Fruit fly (Drosophila melanogaster) whole organism, embryonic: ENCODE measurements around the gene RhoGAP100F.

Experiments
- Bteb2 ChIP-seq: fragments of 200-800 bp; sonication (Bioruptor generic); optimal IDR thresholded peaks from 2 replicates; lab custom pipeline; 2016; ENCODE audit warnings: missing biosample characterization, missing genetic modification characterization
- CG10543 ChIP-seq: fragments of 200-800 bp; sonication (Bioruptor generic); optimal IDR thresholded peaks from 3 replicates; lab custom pipeline; 2017; ENCODE audit warnings: missing biosample characterization, mild to moderate bottlenecking, missing genetic modification characterization, moderate library complexity
- CG12299 ChIP-seq: fragments of 200-800 bp; sonication (Bioruptor generic); optimal IDR thresholded peaks from 2 replicates; lab custom pipeline; 2018; ENCODE audit warnings: missing biosample characterization, mild to moderate bottlenecking, missing genetic modification characterization
- CG12942 ChIP-seq: fragments of 200-800 bp; sonication (Bioruptor generic); optimal IDR thresholded peaks from 3 replicates; lab custom pipeline; 2016; ENCODE audit warnings: missing biosample characterization, missing genetic modification characterization
- CG14441 ChIP-seq: fragments of 200-800 bp; sonication (Bioruptor generic); IDR thresholded peaks from 2 replicates; pipeline ENCODE4 v1.3.6; 2022; ENCODE audit warnings: missing biosample characterization, missing genetic modification characterization
- CG15073 ChIP-seq: fragments of 200-800 bp; sonication (Bioruptor generic); optimal IDR thresholded peaks from 2 replicates; lab custom pipeline; 2016; ENCODE audit warnings: missing biosample characterization, missing genetic modification characterization
- CG1529 ChIP-seq: fragments of 200-800 bp; sonication (Bioruptor generic); optimal IDR thresholded peaks from 3 replicates; lab custom pipeline; 2018; ENCODE audit warnings: missing biosample characterization, missing genetic modification characterization
- CG15696 ChIP-seq: fragments of 200-800 bp; sonication (Bioruptor generic); optimal IDR thresholded peaks from 2 replicates; lab custom pipeline; 2019; ENCODE audit warnings: missing biosample characterization, mild to moderate bottlenecking, missing genetic modification characterization, moderate library complexity
- CG16779 ChIP-seq: fragments of 200-800 bp; sonication (Bioruptor generic); IDR thresholded peaks from 2 replicates; pipeline ENCODE4 v1.3.6; 2022; ENCODE audit warnings: missing biosample characterization, missing genetic modification characterization
- CG17912 ChIP-seq: fragments of 200-800 bp; sonication (Bioruptor generic); optimal IDR thresholded peaks from 2 replicates; lab custom pipeline; 2018; ENCODE audit warnings: missing biosample characterization, mild to moderate bottlenecking, missing genetic modification characterization
- CG18599 ChIP-seq: fragments of 200-800 bp; sonication (Bioruptor generic); optimal IDR thresholded peaks from 3 replicates; lab custom pipeline; 2017; ENCODE audit warnings: missing biosample characterization, missing genetic modification characterization, mild to moderate bottlenecking, moderate library complexity, missing genetic modification reagents
- CG32772 ChIP-seq: fragments of 200-800 bp; sonication (Bioruptor generic); IDR thresholded peaks from 2 replicates; pipeline ENCODE4 v1.3.6; 2022; ENCODE audit warnings: missing biosample characterization, missing genetic modification characterization
- CG3281 ChIP-seq: fragments of 200-800 bp; sonication (Bioruptor generic); optimal IDR thresholded peaks from 3 replicates; lab custom pipeline; 2017; ENCODE audit warnings: missing biosample characterization, mild to moderate bottlenecking, missing genetic modification characterization
- CG34376 ChIP-seq: fragments of 200-800 bp; sonication (Bioruptor generic); optimal IDR thresholded peaks from 2 replicates; lab custom pipeline; 2018; ENCODE audit warnings: missing biosample characterization, mild to moderate bottlenecking, missing genetic modification characterization
- CG34422 ChIP-seq: fragments of 200-800 bp; sonication (Bioruptor generic); IDR thresholded peaks from 3 replicates; pipeline ENCODE4 v1.3.6; 2022; ENCODE audit warnings: missing biosample characterization, missing genetic modification characterization
- CG42726 ChIP-seq: fragments of 200-800 bp; sonication (Bioruptor generic); IDR thresholded peaks from 2 replicates; pipeline ENCODE4 v1.3.6; 2022; ENCODE audit warnings: missing biosample characterization, missing genetic modification characterization; ENCODE audit not compliant: partially characterized antibody
- CG6254 ChIP-seq: fragments of 200-800 bp; sonication (Bioruptor generic); optimal IDR thresholded peaks from 3 replicates; lab custom pipeline; 2017; ENCODE audit warnings: mild to moderate bottlenecking, missing biosample characterization, missing genetic modification reagents, missing genetic modification characterization
- CG6654 ChIP-seq: fragments of 200-800 bp; sonication (Bioruptor generic); optimal IDR thresholded peaks from 2 replicates; lab custom pipeline; 2017; ENCODE audit warnings: missing biosample characterization, mild to moderate bottlenecking, missing genetic modification characterization
- CG7372 ChIP-seq: fragments of 200-800 bp; sonication (Bioruptor generic); IDR thresholded peaks from 2 replicates; pipeline ENCODE4 v1.3.6; 2022; ENCODE audit warnings: missing biosample characterization, missing genetic modification characterization
- CG8924 ChIP-seq: fragments of 200-800 bp; optimal IDR thresholded peaks from 3 replicates; lab custom pipeline; 2019; ENCODE audit warnings: missing biosample characterization, mild to moderate bottlenecking, missing genetic modification characterization, moderate library complexity
- CG9609 ChIP-seq: fragments of 200-800 bp; sonication (Bioruptor generic); optimal IDR thresholded peaks from 3 replicates; lab custom pipeline; 2016; ENCODE audit warnings: missing biosample characterization, missing genetic modification characterization
- CG9817 ChIP-seq: fragments of 200-800 bp; sonication (Bioruptor generic); optimal IDR thresholded peaks from 2 replicates; lab custom pipeline; 2018; ENCODE audit warnings: missing biosample characterization, mild to moderate bottlenecking, missing genetic modification characterization, moderate library complexity
- CoRest ChIP-seq: fragments of 200-800 bp; sonication (Bioruptor generic); optimal IDR thresholded peaks from 3 replicates; lab custom pipeline; 2018; ENCODE audit warnings: missing biosample characterization, mild to moderate bottlenecking, missing genetic modification characterization, moderate library complexity
- Deaf1 ChIP-seq: fragments of 200-800 bp; optimal IDR thresholded peaks from 3 replicates; lab custom pipeline; 2019; ENCODE audit warnings: missing biosample characterization, mild to moderate bottlenecking, missing genetic modification characterization, moderate library complexity
- Ets65A ChIP-seq: fragments of 200-800 bp; sonication (Bioruptor generic); peaks from one replicate; lab custom pipeline; 2016; ENCODE audit warnings: missing biosample characterization, missing genetic modification characterization
- Ets97D ChIP-seq: fragments of 200-800 bp; sonication (Bioruptor generic); optimal IDR thresholded peaks from 3 replicates; lab custom pipeline; 2016; ENCODE audit warnings: missing biosample characterization, missing genetic modification characterization
- Hsf ChIP-seq: fragments of 200-800 bp; sonication (Bioruptor generic); optimal IDR thresholded peaks from 3 replicates; lab custom pipeline; 2016; ENCODE audit warnings: missing biosample characterization, missing genetic modification characterization
- NK7.1 ChIP-seq: fragments of 200-800 bp; sonication (Bioruptor generic); optimal IDR thresholded peaks from 3 replicates; lab custom pipeline; 2016; ENCODE audit warnings: missing biosample characterization, missing genetic modification characterization
- Trl ChIP-seq, 3 experiments: fragments of >200 bp in 2 of 3; fragments of 200-800 bp in 1 of 3; sonication (Bioruptor generic) in 1 of 3; optimal IDR thresholded peaks; 2 replicates in 1 of 3; 3 replicates in 2 of 3; lab custom pipeline; 2016 to 2017; ENCODE audit warnings: missing biosample characterization in 1 of 3, missing genetic modification characterization in 1 of 3
- abd-A ChIP-seq: fragments of 200-800 bp; sonication (Bioruptor generic); optimal IDR thresholded peaks from 3 replicates; lab custom pipeline; 2019; ENCODE audit warnings: missing biosample characterization, mild to moderate bottlenecking, missing genetic modification characterization, moderate library complexity
- amos ChIP-seq: fragments of 200-800 bp; sonication (Bioruptor generic); IDR thresholded peaks from 2 replicates; pipeline ENCODE4 v1.3.6; 2022; ENCODE audit warnings: missing biosample characterization, missing genetic modification characterization; ENCODE audit not compliant: partially characterized antibody
- cg ChIP-seq: fragments of 200-800 bp; sonication (Bioruptor generic); optimal IDR thresholded peaks from 3 replicates; lab custom pipeline; 2019; ENCODE audit warnings: missing biosample characterization, mild to moderate bottlenecking, missing genetic modification characterization, moderate library complexity
- chinmo ChIP-seq: fragments of 200-800 bp; sonication (Bioruptor generic); IDR thresholded peaks from 4 replicates; pipeline ENCODE4 v1.3.6; 2022; ENCODE audit warnings: missing biosample characterization, missing genetic modification characterization; ENCODE audit not compliant: partially characterized antibody
- crol ChIP-seq: fragments of 200-800 bp; sonication (Bioruptor generic); IDR thresholded peaks from 2 replicates; pipeline ENCODE4 v1.3.6; 2022; ENCODE audit warnings: missing biosample characterization, missing genetic modification characterization
- cwo ChIP-seq: fragments of 200-800 bp; sonication (Bioruptor generic); optimal IDR thresholded peaks from 3 replicates; lab custom pipeline; 2017; ENCODE audit warnings: missing biosample characterization, missing genetic modification characterization, mild to moderate bottlenecking, moderate library complexity, missing genetic modification reagents
- ewg ChIP-seq: fragments of 200-800 bp; sonication (Bioruptor generic); optimal IDR thresholded peaks from 3 replicates; lab custom pipeline; 2017; ENCODE audit warnings: mild to moderate bottlenecking, missing biosample characterization, missing genetic modification reagents, missing genetic modification characterization
- gt ChIP-seq: fragments of 200-800 bp; sonication (Bioruptor generic); IDR thresholded peaks from 2 replicates; pipeline ENCODE4 v1.3.6; 2022; ENCODE audit warnings: missing biosample characterization, missing genetic modification characterization
- lbe ChIP-seq: fragments of 200-800 bp; sonication (Bioruptor generic); optimal IDR thresholded peaks from 2 replicates; lab custom pipeline; 2016; ENCODE audit warnings: missing biosample characterization, mild to moderate bottlenecking, missing genetic modification characterization
- mam ChIP-seq: fragments of 200-800 bp; sonication (Bioruptor generic); optimal IDR thresholded peaks from 3 replicates; lab custom pipeline; 2016; ENCODE audit warnings: missing biosample characterization, missing genetic modification characterization
- pnt ChIP-seq: fragments of 200-800 bp; sonication (Bioruptor generic); optimal IDR thresholded peaks from 3 replicates; lab custom pipeline; 2016; ENCODE audit warnings: missing biosample characterization, missing genetic modification characterization
- pum ChIP-seq: fragments of 200-800 bp; sonication (Bioruptor generic); optimal IDR thresholded peaks from 2 replicates; lab custom pipeline; 2016; ENCODE audit warnings: missing biosample characterization, missing genetic modification characterization
- scrt ChIP-seq: fragments of 200-800 bp; sonication (Bioruptor generic); optimal IDR thresholded peaks from 2 replicates; lab custom pipeline; 2018; ENCODE audit warnings: missing biosample characterization, mild to moderate bottlenecking, missing genetic modification characterization, moderate library complexity
- sd ChIP-seq: fragments of 200-800 bp; sonication (Bioruptor generic); optimal IDR thresholded peaks from 3 replicates; lab custom pipeline; 2018; ENCODE audit warnings: missing biosample characterization, mild to moderate bottlenecking, missing genetic modification characterization, moderate library complexity
- tap ChIP-seq: fragments of 200-800 bp; optimal IDR thresholded peaks from 3 replicates; lab custom pipeline; 2019; ENCODE audit warnings: missing biosample characterization, mild to moderate bottlenecking, missing genetic modification characterization, moderate library complexity
- ttk ChIP-seq: fragments of 200-800 bp; sonication (Bioruptor generic); IDR thresholded peaks from 2 replicates; pipeline ENCODE4 v2.1.2; 2022; ENCODE audit warnings: missing biosample characterization, missing genetic modification characterization
- zfh1 ChIP-seq: fragments of 200-800 bp; sonication (Bioruptor generic); IDR thresholded peaks from 3 replicates; pipeline ENCODE4 v1.3.6; 2022; ENCODE audit warnings: missing biosample characterization, missing genetic modification characterization

Gene RhoGAP100F

DNA sequence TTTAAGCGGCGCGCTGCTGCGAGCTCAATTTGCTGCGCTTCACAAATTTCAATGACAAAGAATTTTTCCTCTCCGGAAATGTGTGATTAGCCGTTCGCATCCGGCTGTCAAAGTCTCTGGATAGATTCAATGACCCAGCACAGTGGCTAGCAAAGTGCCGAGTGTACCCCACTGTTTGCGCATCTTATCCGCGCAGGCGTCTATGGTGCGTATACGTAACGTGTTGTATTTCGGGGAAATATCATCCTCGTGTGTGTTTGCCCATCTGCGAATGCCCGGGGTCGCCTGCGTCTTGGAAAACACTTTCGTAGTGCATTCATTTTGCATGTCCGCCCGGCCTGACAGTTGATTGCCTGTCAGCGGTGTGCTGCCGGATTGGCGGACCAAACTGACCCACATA is 11.8 kb downstream of the RhoGAP100F start (continued):
- TF ChIP-seq CG15073 (no peak), CG34376 (GFP tag; lab: Kevin White, UChicago) (no peak), CG18599 (GFP tag; lab: Kevin White, UChicago) (peak; percentile 9), CG9817 (tag; lab: Kevin White, UChicago) (no peak), lbe (no peak), Bteb2 (GFP tag; lab: Kevin White, UChicago) (no peak), CG15696 (tag; lab: Kevin White, UChicago) (no peak), sd (tag; lab: Kevin White, UChicago) (no peak), CG12942 (GFP tag; lab: Kevin White, UChicago) (no peak), chinmo (GFP tag; lab: Robert Waterston, UW) (0 out of 4 replicates have a peak, but pooled peaks have one; percentile 16), CG8924 (tag; lab: Kevin White, UChicago) (no peak), Ets97D (GFP tag; lab: Kevin White, UChicago) (peak; percentile 16), pum (GFP tag; lab: Kevin White, UChicago) (no peak), Deaf1 (tag; lab: Kevin White, UChicago) (peak; percentile 63), Hsf (GFP tag; lab: Kevin White, UChicago) (no peak), zfh1 (GFP tag; lab: Robert Waterston, UW) (no peak), ewg (peak; percentile 58), CG12299 (no peak), cwo (GFP tag; lab: Kevin White, UChicago) (no peak), CG42726 (GFP tag; lab: Robert Waterston, UW) (no peak), abd-A (tag; lab: Kevin White, UChicago) (peak; percentile 10), CG7372 (GFP tag; lab: Robert Waterston, UW) (peak; percentile 44; the same call in 1 of the 2 replicates), ttk (GFP tag; lab: Robert Waterston, UW) (no peak), CG6654 (no peak), gt (GFP tag; lab: Robert Waterston, UW) (no peak), pnt (no peak)

DNA sequence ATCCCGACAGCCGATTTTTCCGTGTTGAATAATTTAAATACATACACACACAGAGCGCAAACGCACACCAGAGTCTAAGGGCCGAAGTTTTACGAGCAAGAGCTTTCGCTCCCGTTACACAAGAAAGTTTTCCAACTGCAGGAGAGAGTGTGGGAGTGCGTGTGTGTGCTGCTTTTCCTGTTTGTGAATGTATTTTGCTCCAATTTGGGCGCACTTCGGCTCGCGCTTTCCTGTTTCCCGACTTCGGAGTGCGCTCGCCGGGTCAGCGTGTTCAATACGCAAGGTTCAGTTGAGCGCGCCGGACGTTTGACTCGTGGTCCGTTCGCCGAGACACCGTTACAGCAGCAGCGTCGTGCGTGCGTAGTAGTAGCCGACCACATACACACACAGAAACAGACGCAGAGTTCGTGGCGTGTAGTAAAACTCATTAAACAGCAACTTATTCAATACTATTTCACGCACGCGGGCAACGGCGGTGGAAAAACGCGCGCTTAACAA is 13.2 kb downstream of the RhoGAP100F start:
- TF ChIP-seq CG32772 (GFP tag; lab: Robert Waterston, UW) = 0 out of 2 replicates have a peak, but pooled peaks have one; percentile 4
- TF ChIP-seq CG1529 (GFP tag; lab: Kevin White, UChicago) = no peak
- TF ChIP-seq ewg = peak; percentile 74
- TF ChIP-seq CG16779 (GFP tag; lab: Robert Waterston, UW) = 0 out of 2 replicates have a peak, but pooled peaks have one; percentile 58
- peak; percentile 13 for TF ChIP-seq cg
- TF ChIP-seq chinmo (GFP tag; lab: Robert Waterston, UW) = 0 out of 4 replicates have a peak, but pooled peaks have one; percentile 57
- no peak for TF ChIP-seq CG3281 (GFP tag; lab: Kevin White, UChicago)
- TF ChIP-seq CG8924 (tag; lab: Kevin White, UChicago) = no peak
- TF ChIP-seq Trl (optimal IDR thresholded peaks at IDR 0.05; lab: Kevin White, UChicago) = peak in 1 of 2 experiments; percentile 18
- no peak for TF ChIP-seq Trl (GFP tag; optimal IDR thresholded peaks at IDR 0.05; lab: Kevin White, UChicago)
- peak; percentile 95 for TF ChIP-seq Deaf1 (tag; lab: Kevin White, UChicago)
- TF ChIP-seq CG10543 = peak; percentile 10
- peak; percentile 24; the same call in 1 of the 3 replicates for TF ChIP-seq CG34422 (GFP tag; lab: Robert Waterston, UW)
- TF ChIP-seq Bteb2 (GFP tag; lab: Kevin White, UChicago) = no peak
- peak; percentile 22 for TF ChIP-seq scrt (GFP tag; lab: Kevin White, UChicago)
- TF ChIP-seq CG7372 (GFP tag; lab: Robert Waterston, UW) = no peak
- TF ChIP-seq, all 482 proteins: peak for 10

DNA sequence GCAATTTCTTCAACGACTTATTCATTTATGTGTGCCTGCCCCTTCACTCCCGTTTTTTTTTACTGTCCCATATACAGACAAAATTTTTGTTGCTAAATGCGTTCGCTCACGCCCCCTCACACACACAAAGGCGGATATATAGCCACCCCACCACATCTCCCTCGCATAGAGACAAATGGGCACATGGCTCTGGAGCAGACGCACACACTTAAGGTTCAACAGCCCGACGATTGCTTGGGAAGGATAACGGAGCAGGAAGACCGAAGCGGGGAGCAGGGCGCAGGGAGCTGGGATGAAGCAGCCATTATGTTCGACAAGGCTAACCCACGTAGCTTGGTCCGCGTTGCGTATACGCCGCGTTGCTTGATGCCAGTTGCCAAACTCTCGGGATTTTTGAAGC is 14.0 kb downstream of the RhoGAP100F start:
- TF ChIP-seq CoRest (no peak), CG14441 (GFP tag; lab: Robert Waterston, UW) (no peak), crol (peak; percentile 50), abd-A (tag; lab: Kevin White, UChicago) (peak; percentile 93), amos (GFP tag; lab: Robert Waterston, UW) (no peak), scrt (GFP tag; lab: Kevin White, UChicago) (peak; percentile 4), Ets97D (GFP tag; lab: Kevin White, UChicago) (no peak), CG17912 (GFP tag; lab: Kevin White, UChicago) (no peak), mam (GFP tag; lab: Kevin White, UChicago) (no peak), CG6254 (GFP tag; lab: Kevin White, UChicago) (no peak), Ets65A (GFP tag; lab: Kevin White, UChicago) (peak; percentile 88), CG9609 (GFP tag; lab: Kevin White, UChicago) (no peak), NK7.1 (GFP tag; lab: Kevin White, UChicago) (no peak), CG34376 (GFP tag; lab: Kevin White, UChicago) (no peak), tap (tag; lab: Kevin White, UChicago) (no peak)
